Fruit fly (Drosophila melanogaster) whole organism, embryonic: ENCODE measurements around the gene Muc91C.

Experiments
- Awh ChIP-seq: fragments of 200-800 bp; sonication (Bioruptor generic); IDR thresholded peaks from 2 replicates; pipeline ENCODE4, ENCODE4 v1.3.6; 2022; ENCODE audit warnings: missing biosample characterization, missing genetic modification characterization
- BEAF-32 ChIP-seq: fragments of 200-800 bp; sonication (Bioruptor generic); optimal IDR thresholded peaks from 3 replicates; lab custom pipeline; 2017; ENCODE audit warnings: missing biosample characterization, missing genetic modification characterization, mild to moderate bottlenecking, moderate library complexity, missing genetic modification reagents
- CG11696 ChIP-seq: fragments of 200-800 bp; sonication (Bioruptor generic); IDR thresholded peaks from 2 replicates; pipeline ENCODE4 v1.3.6; 2022; ENCODE audit warnings: missing biosample characterization, missing genetic modification characterization
- CG12155 ChIP-seq: fragments of 200-800 bp; sonication (Bioruptor generic); optimal IDR thresholded peaks from 3 replicates; lab custom pipeline; 2016; ENCODE audit warnings: missing biosample characterization, missing genetic modification characterization
- CG14014 ChIP-seq: fragments of 200-800 bp; sonication (Bioruptor generic); IDR thresholded peaks from 2 replicates; pipeline ENCODE4 v1.3.6; 2022; ENCODE audit warnings: missing biosample characterization, missing genetic modification characterization
- CG14050 ChIP-seq: fragments of 200-800 bp; sonication (Bioruptor generic); IDR thresholded peaks from 3 replicates; pipeline ENCODE4 v1.3.6; 2022; ENCODE audit warnings: missing biosample characterization, missing genetic modification characterization
- CG14860 ChIP-seq: fragments of 200-800 bp; sonication (Bioruptor generic); IDR thresholded peaks from 3 replicates; pipeline ENCODE4 v1.3.6; 2022; ENCODE audit warnings: missing biosample characterization, missing genetic modification characterization; ENCODE audit not compliant: partially characterized antibody
- CG15073 ChIP-seq: fragments of 200-800 bp; sonication (Bioruptor generic); optimal IDR thresholded peaks from 2 replicates; lab custom pipeline; 2016; ENCODE audit warnings: missing biosample characterization, missing genetic modification characterization
- CG15601 ChIP-seq: fragments of 200-800 bp; sonication (Bioruptor generic); optimal IDR thresholded peaks from 3 replicates; lab custom pipeline; 2019; ENCODE audit warnings: missing biosample characterization, mild to moderate bottlenecking, missing genetic modification characterization, moderate library complexity
- CG16863 ChIP-seq: fragments of 200-800 bp; sonication (Bioruptor generic); optimal IDR thresholded peaks from 3 replicates; lab custom pipeline; 2016; ENCODE audit warnings: missing biosample characterization, missing genetic modification characterization
- CG18011 ChIP-seq: fragments of 200-800 bp; sonication (Bioruptor generic); optimal IDR thresholded peaks from 2 replicates; lab custom pipeline; 2017; ENCODE audit warnings: missing biosample characterization, missing genetic modification characterization, mild to moderate bottlenecking, moderate library complexity, missing genotype
- CG2129 ChIP-seq: fragments of 200-800 bp; sonication (Bioruptor generic); IDR thresholded peaks from 2 replicates; pipeline ENCODE4 v1.3.6; 2022; ENCODE audit warnings: missing biosample characterization, missing genetic modification characterization; ENCODE audit not compliant: partially characterized antibody
- CG2202 ChIP-seq: fragments of 200-800 bp; sonication (Bioruptor generic); optimal IDR thresholded peaks from 2 replicates; lab custom pipeline; 2018; ENCODE audit warnings: missing biosample characterization, mild to moderate bottlenecking, missing genetic modification characterization
- CG2889 ChIP-seq: fragments of 200-800 bp; sonication (Bioruptor generic); IDR thresholded peaks from 3 replicates; pipeline ENCODE4 v1.3.6; 2022; ENCODE audit warnings: missing biosample characterization, missing genetic modification characterization
- CG30403 ChIP-seq: fragments of 200-800 bp; sonication (Bioruptor generic); optimal IDR thresholded peaks from 3 replicates; lab custom pipeline; 2016; ENCODE audit warnings: missing biosample characterization, missing genetic modification characterization
- CG32772 ChIP-seq: fragments of 200-800 bp; sonication (Bioruptor generic); IDR thresholded peaks from 2 replicates; pipeline ENCODE4 v1.3.6; 2022; ENCODE audit warnings: missing biosample characterization, missing genetic modification characterization
- CG34422 ChIP-seq: fragments of 200-800 bp; sonication (Bioruptor generic); IDR thresholded peaks from 3 replicates; pipeline ENCODE4 v1.3.6; 2022; ENCODE audit warnings: missing biosample characterization, missing genetic modification characterization
- CG3995 ChIP-seq: fragments of 200-800 bp; sonication (Bioruptor generic); optimal IDR thresholded peaks from 3 replicates; lab custom pipeline; 2016; ENCODE audit warnings: missing biosample characterization, missing genetic modification characterization
- CG5180 ChIP-seq: fragments of 200-800 bp; sonication (Bioruptor generic); optimal IDR thresholded peaks from 3 replicates; lab custom pipeline; 2017; ENCODE audit warnings: missing biosample characterization, missing genetic modification characterization, mild to moderate bottlenecking, moderate library complexity, missing genetic modification reagents
- CG6854 ChIP-seq: fragments of 200-800 bp; sonication (Bioruptor generic); optimal IDR thresholded peaks from 3 replicates; lab custom pipeline; 2017; ENCODE audit warnings: missing biosample characterization, mild to moderate bottlenecking, missing genetic modification characterization
- CG7271 ChIP-seq: fragments of 200-800 bp; sonication (Bioruptor generic); optimal IDR thresholded peaks from 2 replicates; lab custom pipeline; 2018; ENCODE audit warnings: missing biosample characterization, mild to moderate bottlenecking, missing genetic modification characterization, moderate library complexity
- CHES-1-like ChIP-seq: fragments of 200-800 bp; sonication (Bioruptor generic); optimal IDR thresholded peaks from 2 replicates; lab custom pipeline; 2016; ENCODE audit warnings: missing biosample characterization, missing genetic modification characterization
- Chrac-16 ChIP-seq: fragments of 200-800 bp; sonication (Bioruptor generic); optimal IDR thresholded peaks from 3 replicates; lab custom pipeline; 2016; ENCODE audit warnings: missing biosample characterization, missing genetic modification characterization
- E2f1 ChIP-seq: fragments of 200-800 bp; sonication (Bioruptor generic); IDR thresholded peaks from 2 replicates; pipeline ENCODE4 v1.3.6; 2022; ENCODE audit warnings: missing biosample characterization, missing genetic modification characterization
- E2f2 ChIP-seq: fragments of 200-800 bp; sonication (Bioruptor generic); IDR thresholded peaks from 2 replicates; pipeline ENCODE4 v1.3.6; 2022; ENCODE audit warnings: missing biosample characterization, missing genetic modification characterization
- Gsc ChIP-seq: fragments of 200-800 bp; sonication (Bioruptor generic); IDR thresholded peaks from 2 replicates; pipeline ENCODE4 v1.3.6; 2022; ENCODE audit warnings: missing biosample characterization, missing genetic modification characterization
- HHEX ChIP-seq: fragments of 200-800 bp; sonication (Bioruptor generic); optimal IDR thresholded peaks from 3 replicates; lab custom pipeline; 2017; ENCODE audit warnings: missing biosample characterization, mild to moderate bottlenecking, missing genetic modification characterization, missing genetic modification reagents
- Hmr ChIP-seq: fragments of 200-800 bp; sonication (Bioruptor generic); optimal IDR thresholded peaks from 3 replicates; lab custom pipeline; 2017; ENCODE audit warnings: mild to moderate bottlenecking, missing biosample characterization, missing genetic modification reagents, missing genetic modification characterization
- Lim3 ChIP-seq: fragments of 200-800 bp; sonication (Bioruptor generic); IDR thresholded peaks from 2 replicates; pipeline ENCODE4 v1.3.6; 2022; ENCODE audit warnings: missing biosample characterization, missing genetic modification characterization
- Mad ChIP-seq: fragments of 200-800 bp; sonication (Bioruptor generic); optimal IDR thresholded peaks from 2 replicates; lab custom pipeline; 2016; ENCODE audit warnings: missing biosample characterization, missing genetic modification characterization
- NK7.1 ChIP-seq: fragments of 200-800 bp; sonication (Bioruptor generic); optimal IDR thresholded peaks from 3 replicates; lab custom pipeline; 2016; ENCODE audit warnings: missing biosample characterization, missing genetic modification characterization
- Nf-YC ChIP-seq: fragments of 200-800 bp; optimal IDR thresholded peaks from 3 replicates; lab custom pipeline; 2019; ENCODE audit warnings: missing biosample characterization, mild to moderate bottlenecking, missing genetic modification characterization, moderate library complexity
- Pdp1 ChIP-seq, 2 experiments: fragments of 200-800 bp; sonication (Bioruptor generic); optimal IDR thresholded peaks; 3 replicates each; lab custom pipeline; 2016; ENCODE audit warnings: missing biosample characterization in 2 of 2, missing genetic modification characterization in 2 of 2, mild to moderate bottlenecking in 1 of 2, moderate library complexity in 1 of 2
- cato ChIP-seq: fragments of 200-800 bp; sonication (Bioruptor generic); optimal IDR thresholded peaks from 2 replicates; lab custom pipeline; 2016; ENCODE audit warnings: missing biosample characterization, missing genetic modification characterization, borderline replicate concordance
- chm ChIP-seq: fragments of 200-800 bp; sonication (Bioruptor generic); IDR thresholded peaks from 2 replicates; pipeline ENCODE4 v1.3.6; 2022; ENCODE audit warnings: missing biosample characterization, missing genetic modification characterization
- chn ChIP-seq: fragments of 200-800 bp; sonication (Bioruptor generic); optimal IDR thresholded peaks from 2 replicates; lab custom pipeline; 2016; ENCODE audit warnings: missing biosample characterization, missing genetic modification characterization
- crol ChIP-seq: fragments of 200-800 bp; sonication (Bioruptor generic); IDR thresholded peaks from 2 replicates; pipeline ENCODE4 v1.3.6; 2022; ENCODE audit warnings: missing biosample characterization, missing genetic modification characterization
- dan ChIP-seq: fragments of 200-800 bp; sonication (Bioruptor generic); IDR thresholded peaks from 2 replicates; pipeline ENCODE4 v1.3.6; 2022; ENCODE audit warnings: missing biosample characterization, missing genetic modification characterization
- exex ChIP-seq: fragments of 200-800 bp; sonication (Bioruptor generic); optimal IDR thresholded peaks from 4 replicates; lab custom pipeline; 2018; ENCODE audit warnings: missing biosample characterization, mild to moderate bottlenecking, missing genetic modification characterization, moderate library complexity
- grau ChIP-seq: fragments of 200-800 bp; optimal IDR thresholded peaks from 3 replicates; lab custom pipeline; 2019; ENCODE audit warnings: missing biosample characterization, mild to moderate bottlenecking, missing genetic modification characterization, moderate library complexity
- gsb-n ChIP-seq: fragments of 200-800 bp; sonication (Bioruptor generic); optimal IDR thresholded peaks from 3 replicates; lab custom pipeline; 2018; ENCODE audit warnings: missing biosample characterization, mild to moderate bottlenecking, missing genetic modification characterization
- ind ChIP-seq: fragments of 200-800 bp; sonication (Bioruptor generic); optimal IDR thresholded peaks from 3 replicates; lab custom pipeline; 2016; ENCODE audit warnings: missing biosample characterization, missing genetic modification characterization
- otp ChIP-seq: fragments of 200-800 bp; sonication (Bioruptor generic); IDR thresholded peaks from 3 replicates; pipeline ENCODE4, ENCODE4 v1.3.6; 2022; ENCODE audit warnings: missing biosample characterization, missing genetic modification characterization
- sens ChIP-seq: fragments of 200-800 bp; sonication (Bioruptor generic); peaks from one replicate; lab custom pipeline; 2016; ENCODE audit warnings: missing biosample characterization, missing genetic modification characterization
- seq ChIP-seq: fragments of 200-800 bp; sonication (Bioruptor generic); IDR thresholded peaks from 2 replicates; pipeline ENCODE4 v1.3.6; 2022; ENCODE audit warnings: missing biosample characterization, missing genetic modification characterization
- shn ChIP-seq: fragments of 200-800 bp; sonication (Bioruptor generic); optimal IDR thresholded peaks from 3 replicates; lab custom pipeline; 2016; ENCODE audit warnings: missing biosample characterization, missing genetic modification characterization
- twi ChIP-seq: fragments of 200-800 bp; optimal IDR thresholded peaks from 2 replicates; lab custom pipeline; 2019; ENCODE audit warnings: missing biosample characterization, mild to moderate bottlenecking, missing genetic modification characterization, moderate library complexity
- vvl ChIP-seq: fragments of 200-800 bp; sonication (Bioruptor generic); IDR thresholded peaks from 2 replicates; pipeline ENCODE4 v1.3.6; 2022; ENCODE audit warnings: missing biosample characterization, missing genetic modification characterization
- wor ChIP-seq: fragments of 200-800 bp; sonication (Bioruptor generic); IDR thresholded peaks from 2 replicates; pipeline ENCODE4 v1.3.6; 2022; ENCODE audit warnings: missing biosample characterization, missing genetic modification characterization

Muc91C gene

dm6 chr3R:18741027-18741843 is 48.7 kb upstream of the Muc91C start (continued):
- TF ChIP-seq E2f2 (GFP tag; lab: Robert Waterston, UW): peak; percentile 81
- peak; percentile 96 for TF ChIP-seq Hmr
- peak; percentile 91 for TF ChIP-seq wor (GFP tag; lab: Robert Waterston, UW)
- TF ChIP-seq Nf-YC (tag; lab: Kevin White, UChicago): peak; percentile 79
- peak; percentile 90 for TF ChIP-seq chn (GFP tag; lab: Kevin White, UChicago)
- peak; percentile 88 for TF ChIP-seq Mad (GFP tag; lab: Kevin White, UChicago)
- peak; percentile 96 for TF ChIP-seq CG14014
- peak; percentile 96 for TF ChIP-seq E2f1 (GFP tag; lab: Robert Waterston, UW)
- peak; percentile 72 for TF ChIP-seq CHES-1-like (GFP tag; lab: Kevin White, UChicago)
- TF ChIP-seq crol (GFP tag; lab: Robert Waterston, UW): peak; percentile 87
- TF ChIP-seq CG18011 (GFP tag; lab: Kevin White, UChicago): peak; percentile 77
- peak; percentile 74 for TF ChIP-seq CG16863 (GFP tag; lab: Kevin White, UChicago)
- TF ChIP-seq Gsc (GFP tag; lab: Robert Waterston, UW): peak; percentile 72
- TF ChIP-seq CG34422: peak; percentile 96
- TF ChIP-seq seq (GFP tag; lab: Robert Waterston, UW): peak; percentile 95
- TF ChIP-seq CG3995: peak; percentile 78
- peak; percentile 68; the same call in 1 of the 2 replicates for TF ChIP-seq dan (GFP tag; lab: Robert Waterston, UW)
- TF ChIP-seq CG5180 (GFP tag; lab: Kevin White, UChicago): peak; percentile 87
- TF ChIP-seq Lim3: peak; percentile 81
- peak; percentile 92 for TF ChIP-seq CG11696
- TF ChIP-seq CG30403 (GFP tag; lab: Kevin White, UChicago): peak; percentile 97
- peak; percentile 57 for TF ChIP-seq shn (GFP tag; lab: Kevin White, UChicago)
- TF ChIP-seq CG12155: peak; percentile 94
- peak; percentile 67 for TF ChIP-seq CG15073 (GFP tag; lab: Kevin White, UChicago)
- peak; percentile 7 for TF ChIP-seq BEAF-32
- TF ChIP-seq exex (tag; lab: Kevin White, UChicago): peak; percentile 81
- peak; percentile 79 for TF ChIP-seq cato (GFP tag; lab: Kevin White, UChicago)
- peak; percentile 96 for TF ChIP-seq CG14050 (GFP tag; lab: Robert Waterston, UW)
- TF ChIP-seq CG14860 (GFP tag; lab: Robert Waterston, UW): no peak
- TF ChIP-seq vvl (GFP tag; lab: Robert Waterston, UW): peak; percentile 98
- TF ChIP-seq ind (GFP tag; lab: Kevin White, UChicago): peak; percentile 96
- peak; percentile 95 for TF ChIP-seq CG6854 (GFP tag; lab: Kevin White, UChicago)
- peak; percentile 96 for TF ChIP-seq CG32772 (GFP tag; lab: Robert Waterston, UW)
- TF ChIP-seq CG7271 (tag; lab: Kevin White, UChicago): peak; percentile 82
- TF ChIP-seq HHEX (GFP tag; lab: Kevin White, UChicago): peak; percentile 97
- peak; percentile 96 for TF ChIP-seq otp (GFP tag; lab: Robert Waterston, UW)
- peak; percentile 93 for TF ChIP-seq Chrac-16
- no peak for TF ChIP-seq CG2129 (GFP tag; lab: Robert Waterston, UW)
- TF ChIP-seq Awh (GFP tag; lab: Robert Waterston, UW): peak; percentile 95
- peak; percentile 72 for TF ChIP-seq NK7.1
- peak; percentile 91 for TF ChIP-seq CG2202
- peak; percentile 64 to 89 for TF ChIP-seq Pdp1 (GFP tag; optimal IDR thresholded peaks at IDR 0.05; lab: Kevin White, UChicago)
- peak; percentile 92 for TF ChIP-seq twi (tag; lab: Kevin White, UChicago)
- TF ChIP-seq CG15601 (tag; lab: Kevin White, UChicago): peak; percentile 94
- TF ChIP-seq chm (GFP tag; lab: Robert Waterston, UW): peak; percentile 95
- TF ChIP-seq gsb-n (tag; lab: Kevin White, UChicago): peak; percentile 94
- peak; percentile 95 for TF ChIP-seq CG2889 (GFP tag; lab: Robert Waterston, UW)
- TF ChIP-seq grau: peak; percentile 96
- TF ChIP-seq sens (GFP tag; lab: Kevin White, UChicago): peak; percentile 97
